Worm (Caenorhabditis elegans): ENCODE measurements around the gene aqp-12.

aqp-12 gene

ce11 chrII:12175398-12175797, 27.6 kb upstream of the aqp-12 start:
- TF ChIP-seq ceh-39 (tag; optimal IDR thresholded peaks at IDR 0.05) (no peak), bed-3 (GFP tag; optimal IDR thresholded peaks at IDR 0.05) (no peak), sem-2 (GFP tag; optimal IDR thresholded peaks at IDR 0.05) (no peak), lin-32 (GFP tag; optimal IDR thresholded peaks at IDR 0.05) (no peak), mep-1 (tag; optimal IDR thresholded peaks at IDR 0.05) (no peak), sptf-1 (tag; optimal IDR thresholded peaks at IDR 0.05) (no peak), ztf-11 (tag; optimal IDR thresholded peaks at IDR 0.05) (no peak), pha-4 (tag; optimal IDR thresholded peaks at IDR 0.05) (no peak), elt-3 (tag; optimal IDR thresholded peaks at IDR 0.05) (no peak), hlh-1 (tag; optimal IDR thresholded peaks at IDR 0.05) (no peak), M03D4.4 (tag; optimal IDR thresholded peaks at IDR 0.05) (no peak), unc-62 (GFP tag; optimal IDR thresholded peaks at IDR 0.05) (no peak)

- no peak for TF ChIP-seq nhr-12 (tag; optimal IDR thresholded peaks at IDR 0.05)
- no peak for TF ChIP-seq lin-13 (tag; optimal IDR thresholded peaks at IDR 0.05)
- no peak for TF ChIP-seq elt-3 (tag; optimal IDR thresholded peaks at IDR 0.05)
- TF ChIP-seq lin-32 (GFP tag; optimal IDR thresholded peaks at IDR 0.05) = no peak
- TF ChIP-seq bed-3 (GFP tag; optimal IDR thresholded peaks at IDR 0.05) = no peak
- TF ChIP-seq unc-120 (tag; optimal IDR thresholded peaks at IDR 0.05; ENCODE audit: poor library complexity, severe bottlenecking) = no peak
- no peak for TF ChIP-seq sptf-1 (tag; optimal IDR thresholded peaks at IDR 0.05)
- no peak for TF ChIP-seq nhr-76 (tag; optimal IDR thresholded peaks at IDR 0.05)
- no peak for TF ChIP-seq mep-1 (tag; optimal IDR thresholded peaks at IDR 0.05)
Observed at ce11 chrII:12176521-12176920, 26.5 kb upstream of the aqp-12 start.

- TF ChIP-seq sptf-1 (tag; optimal IDR thresholded peaks at IDR 0.05) (no peak), sem-2 (GFP tag; optimal IDR thresholded peaks at IDR 0.05) (no peak), lin-13 (tag; optimal IDR thresholded peaks at IDR 0.05) (no peak), mep-1 (tag; optimal IDR thresholded peaks at IDR 0.05) (no peak), unc-39 (tag; optimal IDR thresholded peaks at IDR 0.05) (no peak), ceh-83 (GFP tag; optimal IDR thresholded peaks at IDR 0.05) (no peak), pha-4 (tag; optimal IDR thresholded peaks at IDR 0.05) (no peak), nhr-76 (tag; optimal IDR thresholded peaks at IDR 0.05) (no peak), nhr-2 (tag; optimal IDR thresholded peaks at IDR 0.05) (no peak)
Observed at ce11 chrII:12184857-12185256, 18.2 kb upstream of the aqp-12 start, which contains the start of gene Y57A10A.13. TSS of gene Y57A10A.13 (minus strand) at chrII:12184902.

ce11 chrII:12185710-12186109, 17.3 kb upstream of the aqp-12 start, which contains the start of gene Y57A10A.14:
TSS of gene Y57A10A.14 (plus strand) at chrII:12185937.
- no peak for TF ChIP-seq sptf-1 (tag; optimal IDR thresholded peaks at IDR 0.05)

ce11 chrII:12186726-12187125, 16.3 kb upstream of the aqp-12 start:
- no peak for TF ChIP-seq flh-1 (GFP tag; optimal IDR thresholded peaks at IDR 0.05)
- no peak for TF ChIP-seq zip-8 (tag; optimal IDR thresholded peaks at IDR 0.05)
- TF ChIP-seq ztf-11 (tag; optimal IDR thresholded peaks at IDR 0.05) = no peak
- no peak for TF ChIP-seq mls-2 (tag; optimal IDR thresholded peaks at IDR 0.05)
- no peak for TF ChIP-seq lin-13 (tag; optimal IDR thresholded peaks at IDR 0.05)
- no peak for TF ChIP-seq unc-62 (GFP tag; optimal IDR thresholded peaks at IDR 0.05)
- no peak for TF ChIP-seq nhr-28 (tag; optimal IDR thresholded peaks at IDR 0.05)
- TF ChIP-seq sem-2 (GFP tag; optimal IDR thresholded peaks at IDR 0.05) = no peak
- TF ChIP-seq snpc-4 (tag; optimal IDR thresholded peaks at IDR 0.05) = no peak
- TF ChIP-seq unc-39 (tag; optimal IDR thresholded peaks at IDR 0.05) = no peak

ce11 chrII:12189193-12189592, 13.8 kb upstream of the aqp-12 start:
- no peak for TF ChIP-seq lin-32 (GFP tag; optimal IDR thresholded peaks at IDR 0.05)
- no peak for TF ChIP-seq tbx-8 (GFP tag; optimal IDR thresholded peaks at IDR 0.05)
- TF ChIP-seq sem-2 (GFP tag; optimal IDR thresholded peaks at IDR 0.05) = no peak
- TF ChIP-seq nhr-76 (tag; optimal IDR thresholded peaks at IDR 0.05) = no peak
- no peak for TF ChIP-seq elt-3 (tag; optimal IDR thresholded peaks at IDR 0.05)
- TF ChIP-seq nhr-2 (tag; optimal IDR thresholded peaks at IDR 0.05) = no peak
- no peak for TF ChIP-seq lin-13 (tag; optimal IDR thresholded peaks at IDR 0.05)
- no peak for TF ChIP-seq unc-39 (tag; optimal IDR thresholded peaks at IDR 0.05)
- TF ChIP-seq ceh-39 (tag; optimal IDR thresholded peaks at IDR 0.05) = no peak
- no peak for TF ChIP-seq sptf-1 (tag; optimal IDR thresholded peaks at IDR 0.05)
- TF ChIP-seq mls-2 (tag; optimal IDR thresholded peaks at IDR 0.05) = no peak
- TF ChIP-seq ham-2 (GFP tag; optimal IDR thresholded peaks at IDR 0.05) = no peak
- TF ChIP-seq lsy-2 (tag; optimal IDR thresholded peaks at IDR 0.05) = no peak
- TF ChIP-seq pha-4 (tag; optimal IDR thresholded peaks at IDR 0.05) = no peak
- TF ChIP-seq blmp-1 (tag; optimal IDR thresholded peaks at IDR 0.05) = no peak
- TF ChIP-seq ceh-83 (GFP tag; optimal IDR thresholded peaks at IDR 0.05) = no peak
- no peak for TF ChIP-seq ztf-11 (tag; optimal IDR thresholded peaks at IDR 0.05)
